Worm (Caenorhabditis elegans) whole organism, L2 larva: ENCODE results near the gene arrd-13.

Source experiments
- C34F6.9 ChIP-seq: fragments of 150-350 bp; optimal IDR thresholded peaks from 2 replicates; lab custom pipeline; 2014; ENCODE audit warnings: missing biosample characterization, missing genetic modification characterization
- ama-1 ChIP-seq: fragments of 150-350 bp; optimal IDR thresholded peaks from 2 replicates; lab custom pipeline; 2018; ENCODE audit warnings: inconsistent platforms
- blmp-1 ChIP-seq: sonication (generic microtip); optimal IDR thresholded peaks from 2 replicates; lab custom pipeline; 2017; ENCODE audit warnings: missing genetic modification characterization, mild to moderate bottlenecking, missing compliant biosample characterization, antibody characterized with exemption, moderate library complexity; ENCODE audit not compliant: insufficient read depth
- lin-11 ChIP-seq: fragments of 150-350 bp; sonication (generic microtip); optimal IDR thresholded peaks from 2 replicates; lab custom pipeline; 2014; ENCODE audit warnings: missing biosample characterization, missing genetic modification characterization, inconsistent platforms, mixed read lengths
- nhr-21 ChIP-seq: fragments of 150-350 bp; optimal IDR thresholded peaks from 2 replicates; lab custom pipeline; 2014; ENCODE audit warnings: missing biosample characterization, missing genetic modification characterization
- nhr-237 ChIP-seq: fragments of 150-350 bp; optimal IDR thresholded peaks from 2 replicates; lab custom pipeline; 2014; ENCODE audit warnings: missing biosample characterization, missing genetic modification characterization
- zag-1 ChIP-seq: fragments of 150-350 bp; optimal IDR thresholded peaks from 2 replicates; lab custom pipeline; 2014; ENCODE audit warnings: missing biosample characterization, missing genetic modification characterization

ce11 chrII:13795160-13795559, 37.0 kb downstream of the arrd-13 start:
- no peak for TF ChIP-seq C34F6.9
- no peak for TF ChIP-seq lin-11
- no peak for TF ChIP-seq zag-1 (tag; lab: Kevin White, UChicago)
- TF ChIP-seq nhr-21 (tag; lab: Kevin White, UChicago), result no peak
- no peak for TF ChIP-seq ama-1
- TF ChIP-seq nhr-237 (tag; lab: Kevin White, UChicago), result no peak
- TF ChIP-seq blmp-1, result no peak
